Worm (Caenorhabditis elegans): ENCODE measurements around the gene pgap-3.

Gene pgap-3

DNA sequence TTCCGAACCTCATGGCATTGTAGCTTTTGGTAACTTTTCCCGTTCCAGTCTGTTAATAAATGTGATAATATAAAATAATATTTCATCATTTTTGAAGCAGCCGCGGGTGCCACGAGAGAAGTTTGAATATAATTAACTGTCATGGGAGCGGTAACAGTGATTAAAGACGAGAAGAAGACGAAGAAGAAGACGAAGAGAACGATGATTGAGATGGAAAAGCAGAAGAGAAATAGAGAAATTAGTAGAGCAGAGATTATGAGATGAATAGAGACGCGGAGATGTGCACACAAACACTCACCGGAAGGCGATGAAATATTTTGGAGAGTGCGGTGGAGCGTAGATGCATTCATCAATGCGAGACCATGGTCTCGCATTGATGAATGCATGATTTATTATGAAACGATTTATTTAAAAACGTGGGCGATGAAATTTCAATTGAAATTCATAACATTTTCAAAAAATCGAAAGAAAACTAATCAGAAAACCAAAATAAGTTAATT, 5.5 kb upstream of the pgap-3 start, which contains the start of gene seip-1 (continued):
- no peak for TF ChIP-seq tlf-1 (GFP tag; optimal IDR thresholded peaks at IDR 0.05)
- TF ChIP-seq lir-1 (GFP tag; conservative IDR thresholded peaks at IDR 0.05) = 0 out of 2 replicates have a peak, but pooled peaks have one; percentile 16
- no peak for TF ChIP-seq ceh-40 (GFP tag; IDR thresholded peaks at IDR 0.05)
- TF ChIP-seq hlh-26 (GFP tag; conservative IDR thresholded peaks at IDR 0.05) = no peak
- TF ChIP-seq B0035.1 (tag; optimal IDR thresholded peaks at IDR 0.05) = no peak
- TF ChIP-seq chd-7 (tag; optimal IDR thresholded peaks at IDR 0.05) = no peak
- TF ChIP-seq zim-3 (tag; optimal IDR thresholded peaks at IDR 0.05) = no peak
- TF ChIP-seq T07F8.4 (tag; optimal IDR thresholded peaks at IDR 0.05) = no peak
- TF ChIP-seq aptf-3 (GFP tag; IDR thresholded peaks at IDR 0.05) = no peak
- no peak for TF ChIP-seq zfh-2 (GFP tag; conservative IDR thresholded peaks at IDR 0.05)
- TF ChIP-seq mxl-1 (tag; optimal IDR thresholded peaks at IDR 0.05) = no peak
- no peak for TF ChIP-seq T26A5.8 (tag; optimal IDR thresholded peaks at IDR 0.05)
- TF ChIP-seq akir-1 (GFP tag; optimal IDR thresholded peaks at IDR 0.05) = no peak
- no peak for TF ChIP-seq ztf-25 (GFP tag; IDR thresholded peaks at IDR 0.05)
- no peak for TF ChIP-seq ztf-26 (tag; optimal IDR thresholded peaks at IDR 0.05)

DNA sequence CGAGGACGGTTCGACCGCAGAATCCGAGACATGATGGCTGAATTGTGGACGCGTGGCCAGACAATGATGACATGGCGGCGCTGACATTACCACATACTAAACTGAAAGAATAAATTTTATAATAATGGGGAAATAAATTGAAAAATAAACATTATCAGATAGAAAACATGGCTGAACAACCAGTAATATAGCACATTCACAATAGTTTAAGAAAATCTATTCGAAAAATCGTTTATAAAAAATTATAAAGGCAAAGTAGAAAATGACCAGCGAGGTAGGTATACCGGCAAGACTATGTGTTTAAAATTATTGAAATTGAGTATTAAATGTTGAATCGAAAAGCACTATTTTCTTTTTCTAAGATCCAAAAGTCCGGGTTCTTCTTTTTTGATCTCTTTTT, 3.4 kb upstream of the pgap-3 start, which contains the start of gene jamp-1:
Gene jamp-1, minus strand, starts transcription at position 101 of the 400 bp plus-strand sequence.
- TF ChIP-seq ekl-4 (GFP tag; IDR thresholded peaks at IDR 0.05) (no peak), ZK185.1 (tag; optimal IDR thresholded peaks at IDR 0.05; ENCODE audit: poor library complexity, severe bottlenecking) (no peak), ceh-58 (GFP tag; IDR thresholded peaks at IDR 0.05) (no peak)

DNA sequence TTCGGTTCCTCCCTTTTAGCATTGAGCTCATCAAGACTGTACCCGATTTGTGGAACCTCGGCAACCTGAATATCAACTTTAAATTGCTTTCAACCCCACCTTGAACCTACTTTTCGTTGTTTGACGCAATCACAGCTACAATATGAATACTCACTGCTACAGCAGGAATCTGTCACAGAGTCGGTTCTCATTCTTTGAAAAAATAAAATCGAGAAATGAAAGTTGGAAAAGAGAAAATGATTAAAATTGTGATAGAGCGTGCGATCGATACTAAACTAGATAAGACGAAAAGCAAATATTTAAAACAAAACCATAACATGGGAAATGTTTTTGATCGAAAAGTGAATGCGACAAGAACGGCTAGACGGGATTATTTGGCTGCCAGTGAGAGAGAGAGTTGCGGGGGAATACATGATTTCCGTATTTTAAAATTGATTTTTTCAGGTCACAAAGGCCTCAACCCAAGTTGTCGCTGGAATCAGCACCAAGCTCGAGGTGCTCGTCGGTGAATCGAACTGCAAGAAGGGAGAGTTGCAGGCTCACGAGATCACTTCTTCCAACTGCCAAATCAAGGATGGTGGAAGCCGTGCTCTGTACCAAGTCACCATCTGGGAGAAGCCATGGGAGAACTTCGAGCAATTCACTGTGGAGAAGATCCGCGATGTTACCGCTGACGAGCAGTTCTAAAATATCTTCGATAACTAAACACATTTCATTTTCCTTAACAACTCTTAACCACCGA, 2.7 kb downstream of the pgap-3 start, which contains the start of gene R01B10.3:
Gene R01B10.3, minus strand, starts transcription at position 277 of the 742 bp plus-strand sequence.
- TF ChIP-seq lsy-27 (tag; optimal IDR thresholded peaks at IDR 0.05; ENCODE audit: borderline replicate concordance, insufficient read depth) (no peak), bed-2 (GFP tag; IDR thresholded peaks at IDR 0.05) (0 out of 2 replicates have a peak, but pooled peaks have one; percentile 37), egl-44 (GFP tag; IDR thresholded peaks at IDR 0.05) (peak; percentile 61; the same call in 1 of the 2 replicates), Y53G8AR.9 (GFP tag; conservative IDR thresholded peaks at IDR 0.05) (0 out of 2 replicates have a peak, but pooled peaks have one; percentile 20), fkh-3 (tag; optimal IDR thresholded peaks at IDR 0.05) (no peak), zfh-2 (GFP tag; conservative IDR thresholded peaks at IDR 0.05) (peak; percentile 52; the same call in 1 of the 2 replicates), attf-6 (GFP tag; IDR thresholded peaks at IDR 0.05) (0 out of 2 replicates have a peak, but pooled peaks have one; percentile 23), nhr-90 (tag; optimal IDR thresholded peaks at IDR 0.05) (peak; percentile 28), somi-1 (GFP tag; optimal IDR thresholded peaks at IDR 0.05) (peak; percentile 24)

- TF ChIP-seq F49E8.2 (tag; optimal IDR thresholded peaks at IDR 0.05; ENCODE audit: insufficient read depth) = no peak
- TF ChIP-seq nhr-80 (tag; optimal IDR thresholded peaks at IDR 0.05) = peak; percentile 36
- TF ChIP-seq hsf-1 (GFP tag; IDR thresholded peaks at IDR 0.05) = no peak
Observed at ce11 chrV:6044448-6044847, 3.3 kb downstream of the pgap-3 start.

All from whole organism, young adult.